Worm (Caenorhabditis elegans) whole organism, L3 larva: Measurements from ENCODE around the gene K07H8.9.

Experiments used
- R02D3.7 ChIP-seq: fragments of 150-350 bp; optimal IDR thresholded peaks from 2 replicates; lab custom pipeline; 2014; ENCODE audit warnings: missing biosample characterization, missing genetic modification characterization
- aly-2 ChIP-seq: fragments of 150-350 bp; optimal IDR thresholded peaks from 2 replicates; lab custom pipeline; 2014; ENCODE audit warnings: missing biosample characterization, missing genetic modification characterization
- ama-1 ChIP-seq: fragments of 150-350 bp; optimal IDR thresholded peaks from 2 replicates; lab custom pipeline; 2018
- ceh-16 ChIP-seq: sonication (generic microtip); optimal IDR thresholded peaks from 2 replicates; lab custom pipeline; 2017; ENCODE audit warnings: missing biosample characterization, missing genetic modification characterization
- ceh-82 ChIP-seq: fragments of 150-350 bp; optimal IDR thresholded peaks from 2 replicates; lab custom pipeline; 2014; ENCODE audit warnings: missing biosample characterization, missing genetic modification characterization
- ceh-9 ChIP-seq: sonication (generic microtip); optimal IDR thresholded peaks from 2 replicates; lab custom pipeline; 2018; ENCODE audit warnings: missing biosample characterization, missing genetic modification characterization
- egl-27 ChIP-seq: sonication (generic microtip); optimal IDR thresholded peaks from 4 replicates; lab custom pipeline; 2017; ENCODE audit warnings: missing biosample characterization, missing genetic modification reagents, missing genetic modification characterization
- egl-5 ChIP-seq: fragments of 150-350 bp; optimal IDR thresholded peaks from 2 replicates; lab custom pipeline; 2017; ENCODE audit warnings: missing biosample characterization, missing genetic modification reagents, missing genetic modification characterization, inconsistent platforms
- elt-1 ChIP-seq: fragments of 150-350 bp; optimal IDR thresholded peaks from 2 replicates; lab custom pipeline; 2014; ENCODE audit warnings: missing biosample characterization, missing genetic modification characterization
- elt-2 ChIP-seq: sonication (generic microtip); optimal IDR thresholded peaks from 2 replicates; lab custom pipeline; 2016; ENCODE audit warnings: missing genetic modification reagents, mild to moderate bottlenecking, missing genetic modification characterization, missing compliant biosample characterization
- elt-3 ChIP-seq, 3 experiments: fragments of 150-350 bp in 1 of 3; sonication (generic microtip) in 2 of 3; optimal IDR thresholded peaks; 2 replicates in 2 of 3; 4 replicates in 1 of 3; lab custom pipeline; 2014 to 2017; ENCODE audit warnings: missing biosample characterization in 3 of 3, missing genetic modification characterization in 3 of 3
- fkh-10 ChIP-seq: sonication (generic microtip); optimal IDR thresholded peaks from 2 replicates; lab custom pipeline; 2017; ENCODE audit warnings: missing biosample characterization, missing genetic modification reagents, missing genetic modification characterization
- fkh-2 ChIP-seq: fragments of 150-350 bp; optimal IDR thresholded peaks from 2 replicates; lab custom pipeline; 2014; ENCODE audit warnings: missing biosample characterization, missing genetic modification reagents, missing genetic modification characterization
- fos-1 ChIP-seq: fragments of 150-350 bp; optimal IDR thresholded peaks from 2 replicates; lab custom pipeline; 2014; ENCODE audit warnings: missing biosample characterization, missing genetic modification characterization
- hmg-11 ChIP-seq: sonication (generic microtip); optimal IDR thresholded peaks from 2 replicates; lab custom pipeline; 2016; ENCODE audit warnings: missing genetic modification characterization, missing compliant biosample characterization
- lin-39 ChIP-seq: fragments of 150-350 bp; optimal IDR thresholded peaks from 2 replicates; lab custom pipeline; 2018; ENCODE audit warnings: missing biosample characterization, missing genetic modification reagents, missing genetic modification characterization
- lsy-12 ChIP-seq: sonication (generic microtip); optimal IDR thresholded peaks from 2 replicates; lab custom pipeline; 2016; ENCODE audit warnings: mild to moderate bottlenecking, missing genetic modification characterization, missing compliant biosample characterization
- nfya-1 ChIP-seq: sonication (generic microtip); optimal IDR thresholded peaks from 2 replicates; lab custom pipeline; 2017; ENCODE audit warnings: missing genetic modification characterization, mild to moderate bottlenecking, missing compliant biosample characterization, antibody characterized with exemption, moderate library complexity; ENCODE audit not compliant: insufficient read depth
- nhr-12 ChIP-seq: fragments of 150-350 bp; optimal IDR thresholded peaks from 2 replicates; lab custom pipeline; 2014; ENCODE audit warnings: missing biosample characterization, missing genetic modification characterization
- nhr-23 ChIP-seq: fragments of 150-350 bp; optimal IDR thresholded peaks from 2 replicates; lab custom pipeline; 2014; ENCODE audit warnings: missing biosample characterization, missing genetic modification reagents, missing genetic modification characterization
- nhr-237 ChIP-seq: fragments of 150-350 bp; optimal IDR thresholded peaks from 2 replicates; lab custom pipeline; 2014; ENCODE audit warnings: missing biosample characterization, missing genetic modification characterization
- nhr-25 ChIP-seq: sonication (generic microtip); optimal IDR thresholded peaks from 2 replicates; lab custom pipeline; 2017; ENCODE audit warnings: missing biosample characterization, missing genetic modification characterization
- nhr-43 ChIP-seq: sonication (generic microtip); optimal IDR thresholded peaks from 2 replicates; lab custom pipeline; 2016; ENCODE audit warnings: mild to moderate bottlenecking, missing genetic modification characterization, missing compliant biosample characterization; ENCODE audit not compliant: poor library complexity, severe bottlenecking
- nhr-67 ChIP-seq: fragments of 150-350 bp; optimal IDR thresholded peaks from 2 replicates; lab custom pipeline; 2014; ENCODE audit warnings: missing biosample characterization, missing genetic modification characterization
- nhr-76 ChIP-seq: fragments of 150-350 bp; sonication (generic microtip); optimal IDR thresholded peaks from 5 replicates; lab custom pipeline; 2014; ENCODE audit warnings: missing biosample characterization, missing genetic modification characterization
- nhr-77 ChIP-seq: fragments of 150-350 bp; optimal IDR thresholded peaks from 2 replicates; lab custom pipeline; 2014; ENCODE audit warnings: missing biosample characterization, missing genetic modification characterization
- pha-4 ChIP-seq: fragments of 150-350 bp; optimal IDR thresholded peaks from 2 replicates; lab custom pipeline; 2014; ENCODE audit warnings: missing biosample characterization, missing genetic modification reagents, missing genetic modification characterization
- sea-2 ChIP-seq: fragments of 150-350 bp; sonication (generic microtip); optimal IDR thresholded peaks from 4 replicates; lab custom pipeline; 2014; ENCODE audit warnings: missing biosample characterization, missing genetic modification reagents, missing genetic modification characterization
- skn-1 ChIP-seq: fragments of 150-350 bp; optimal IDR thresholded peaks from 2 replicates; lab custom pipeline; 2014; ENCODE audit warnings: missing biosample characterization, missing genetic modification characterization
- snpc-4 ChIP-seq: fragments of 150-350 bp; optimal IDR thresholded peaks from 2 replicates; lab custom pipeline; 2014; ENCODE audit warnings: missing biosample characterization, missing genetic modification characterization
- tbx-2 ChIP-seq: sonication (generic microtip); optimal IDR thresholded peaks from 2 replicates; lab custom pipeline; 2016; ENCODE audit warnings: mild to moderate bottlenecking, missing genetic modification characterization, missing compliant biosample characterization
- unc-39 ChIP-seq: sonication (generic microtip); optimal IDR thresholded peaks from 4 replicates; lab custom pipeline; 2017; ENCODE audit warnings: missing biosample characterization, missing genetic modification characterization
- unc-62 ChIP-seq: fragments of 150-350 bp; sonication (generic microtip); optimal IDR thresholded peaks from 4 replicates; lab custom pipeline; 2014; ENCODE audit warnings: missing biosample characterization, missing genetic modification reagents, missing genetic modification characterization
- zag-1 ChIP-seq: fragments of 150-350 bp; optimal IDR thresholded peaks from 2 replicates; lab custom pipeline; 2014; ENCODE audit warnings: missing biosample characterization, missing genetic modification characterization
- ztf-11 ChIP-seq: fragments of 150-350 bp; optimal IDR thresholded peaks from 2 replicates; lab custom pipeline; 2014; ENCODE audit warnings: missing biosample characterization, missing genetic modification characterization
- ztf-4 ChIP-seq: fragments of 150-350 bp; optimal IDR thresholded peaks from 2 replicates; lab custom pipeline; 2014; ENCODE audit warnings: missing biosample characterization, missing genetic modification characterization

The K07H8.9 gene

DNA sequence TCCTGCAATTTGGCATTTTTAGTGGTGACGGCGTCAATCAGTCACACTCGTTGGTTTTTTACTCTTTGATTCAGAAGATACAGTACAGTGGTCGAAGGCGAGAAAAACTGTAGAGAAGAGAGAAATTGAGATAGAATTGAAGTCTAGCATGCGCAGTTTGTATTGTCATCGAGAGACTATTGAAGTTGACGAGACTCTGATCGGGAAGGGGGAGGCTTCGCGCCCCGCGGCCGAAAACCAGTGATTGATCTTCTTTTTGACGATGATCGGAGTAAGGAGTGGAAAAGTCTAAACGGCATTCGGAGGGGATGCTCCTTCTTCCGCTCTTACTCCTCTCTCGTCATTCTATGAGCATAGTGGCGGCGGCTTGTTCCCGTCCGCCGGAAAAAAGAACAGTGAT is 15.6 kb upstream of the K07H8.9 start:
- TF ChIP-seq nhr-25 (tag; lab: Kevin White, UChicago) (peak; percentile 71), nhr-43 (peak; percentile 10), ztf-11 (no peak), elt-3 (tag; optimal IDR thresholded peaks at IDR 0.05; lab: Kevin White, UChicago) (peak in 1 of 3 experiments; percentile 9), nhr-23 (tag; lab: Kevin White, UChicago) (peak; percentile 16), elt-1 (tag; lab: Kevin White, UChicago) (no peak)
- TF ChIP-seq, all 47 proteins: peak for 4

DNA sequence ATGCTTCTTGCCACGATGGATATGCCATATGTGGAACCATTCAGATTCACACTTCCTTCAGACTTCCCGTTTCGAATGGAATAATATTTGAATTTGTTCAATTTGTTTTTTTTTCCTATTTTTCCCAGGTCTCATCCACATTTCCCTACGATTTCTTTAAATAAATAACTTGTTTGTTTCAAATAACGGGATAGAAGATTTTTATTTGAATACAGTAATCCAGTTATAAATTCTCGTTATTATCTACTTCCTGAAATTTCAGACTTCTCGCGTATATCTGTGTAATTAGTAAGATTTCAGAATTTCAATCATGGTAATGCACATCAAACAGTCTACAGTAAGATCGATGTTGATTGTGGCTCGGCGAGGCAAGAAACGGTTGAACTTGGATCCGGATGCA is 14.2 kb upstream of the K07H8.9 start, which contains the start of gene F35H10.5:
Gene F35H10.5, plus strand, starts transcription at position 301 of the 400 bp plus-strand sequence.
- no peak for TF ChIP-seq tbx-2
- no peak for TF ChIP-seq ztf-11
- no peak for TF ChIP-seq elt-3 (tag; optimal IDR thresholded peaks at IDR 0.05; lab: Kevin White, UChicago)
- no peak for TF ChIP-seq pha-4 (tag; lab: Kevin White, UChicago)
- no peak for TF ChIP-seq sea-2
- no peak for TF ChIP-seq lin-39 (tag; lab: Kevin White, UChicago)
- no peak for TF ChIP-seq nhr-43
- TF ChIP-seq nhr-67: no peak
- no peak for TF ChIP-seq hmg-11 (tag; lab: Kevin White, UChicago)
- TF ChIP-seq snpc-4 (tag; lab: Kevin White, UChicago): no peak
- TF ChIP-seq ceh-16 (tag; lab: Kevin White, UChicago): no peak
- no peak for TF ChIP-seq nhr-23 (tag; lab: Kevin White, UChicago)
- no peak for TF ChIP-seq nhr-76 (tag; lab: Kevin White, UChicago)
- no peak for TF ChIP-seq fkh-10 (GFP tag; lab: Kevin White, UChicago)
- TF ChIP-seq nhr-25 (tag; lab: Kevin White, UChicago): no peak
- no peak for TF ChIP-seq elt-1 (tag; lab: Kevin White, UChicago)
- TF ChIP-seq ceh-9: no peak

DNA sequence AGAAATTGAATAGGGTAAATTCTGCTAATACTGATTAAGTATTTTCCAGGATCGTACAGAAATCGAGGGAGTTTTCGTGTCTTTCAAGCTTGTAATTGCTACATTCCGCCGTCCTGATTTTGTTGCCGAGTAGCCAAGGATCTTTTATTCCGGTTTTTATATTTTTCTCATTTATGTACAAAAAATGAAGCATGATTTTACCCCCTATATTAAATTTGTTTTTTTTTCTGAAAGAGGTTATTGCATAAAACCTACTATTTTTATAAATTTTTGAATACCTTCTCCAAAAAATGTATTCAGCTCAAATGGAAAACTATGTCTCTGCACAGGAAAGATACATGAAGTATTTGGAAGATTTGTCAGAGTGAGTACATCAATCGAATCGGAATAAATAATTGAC is 13.4 kb upstream of the K07H8.9 start, which contains the start of gene F35H10.6:
Gene F35H10.6, plus strand, starts transcription at position 301 of the 400 bp plus-strand sequence.
- TF ChIP-seq zag-1 (tag; lab: Kevin White, UChicago): no peak
- TF ChIP-seq skn-1 (tag; lab: Kevin White, UChicago): no peak
- no peak for TF ChIP-seq unc-62
- no peak for TF ChIP-seq snpc-4 (tag; lab: Kevin White, UChicago)
- no peak for TF ChIP-seq ama-1
- TF ChIP-seq fos-1 (tag; lab: Kevin White, UChicago): no peak
- TF ChIP-seq egl-5: no peak
- TF ChIP-seq nhr-12: no peak
- no peak for TF ChIP-seq pha-4 (tag; lab: Kevin White, UChicago)
- TF ChIP-seq nhr-77: no peak
- no peak for TF ChIP-seq nfya-1 (tag; lab: Kevin White, UChicago)
- TF ChIP-seq unc-39 (tag; lab: Kevin White, UChicago): no peak
- no peak for TF ChIP-seq lin-39 (tag; lab: Kevin White, UChicago)
- no peak for TF ChIP-seq nhr-237
- TF ChIP-seq ceh-82 (tag; lab: Kevin White, UChicago): no peak
- TF ChIP-seq egl-27: no peak
- TF ChIP-seq nhr-25 (tag; lab: Kevin White, UChicago): no peak

DNA sequence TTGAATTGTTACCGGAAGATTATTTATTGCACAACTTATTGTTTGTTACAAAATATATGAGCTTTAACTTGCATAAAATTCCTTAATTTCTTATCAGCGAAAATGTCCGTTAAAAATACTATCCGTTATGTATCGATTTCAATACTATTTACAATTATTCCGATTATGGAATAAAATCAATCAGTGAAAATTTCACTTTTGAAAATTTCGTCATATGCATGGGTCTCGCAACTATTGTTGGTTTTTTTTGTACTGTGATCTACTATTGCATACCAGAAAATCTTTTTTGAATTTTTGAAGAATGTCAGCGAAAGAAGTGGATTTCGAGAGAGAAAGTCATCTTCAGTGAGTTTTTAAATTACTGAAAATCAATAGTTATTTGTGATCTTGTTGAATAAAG is 10.9 kb upstream of the K07H8.9 start, which contains the start of gene nprl-3:
Gene nprl-3, plus strand, starts transcription at position 301 of the 400 bp plus-strand sequence.
- TF ChIP-seq nhr-76 (tag; lab: Kevin White, UChicago) (no peak), nhr-237 (no peak), nhr-43 (no peak), sea-2 (no peak), elt-3 (tag; optimal IDR thresholded peaks at IDR 0.05; lab: Kevin White, UChicago) (no peak), lsy-12 (tag; lab: Kevin White, UChicago) (no peak), fkh-2 (tag; lab: Kevin White, UChicago) (no peak), ceh-9 (no peak), elt-2 (tag; lab: Kevin White, UChicago) (no peak), nhr-67 (no peak), R02D3.7 (tag; lab: Kevin White, UChicago) (no peak), ztf-4 (tag; lab: Kevin White, UChicago) (no peak), aly-2 (tag; lab: Kevin White, UChicago) (no peak), zag-1 (tag; lab: Kevin White, UChicago) (no peak), lin-39 (tag; lab: Kevin White, UChicago) (no peak), nhr-25 (tag; lab: Kevin White, UChicago) (no peak)
